Worm (Caenorhabditis elegans): ENCODE measurements around the gene D2045.8.

D2045.8 gene

ce11 chrIII:10518884-10519283 lies 36.8 kb downstream of the D2045.8 start:
- TF ChIP-seq nhr-85 (tag), result peak; percentile 38
- no peak for TF ChIP-seq nhr-237 (tag; optimal IDR thresholded peaks at IDR 0.05)
- TF ChIP-seq fkh-4 (tag; optimal IDR thresholded peaks at IDR 0.05; ENCODE audit: borderline replicate concordance), result peak; percentile 62
- no peak for TF ChIP-seq ceh-8 (GFP tag; optimal IDR thresholded peaks at IDR 0.05)
- peak; percentile 80 for TF ChIP-seq dsc-1 (tag; optimal IDR thresholded peaks at IDR 0.05)
- TF ChIP-seq aha-1 (tag; optimal IDR thresholded peaks at IDR 0.05), result no peak

ce11 chrIII:10519615-10520014 lies 37.5 kb downstream of the D2045.8 start:
- TF ChIP-seq efl-1 (optimal IDR thresholded peaks at IDR 0.05), result no peak
- peak in 1 of 2 experiments; percentile 73 for TF ChIP-seq efl-1 (GFP tag; optimal IDR thresholded peaks at IDR 0.05 in 1 of 2)
- no peak for TF ChIP-seq ceh-63 (GFP tag; optimal IDR thresholded peaks at IDR 0.05)
- no peak for TF ChIP-seq ceh-8 (GFP tag; optimal IDR thresholded peaks at IDR 0.05)

ce11 chrIII:10520523-10520922 lies 38.4 kb downstream of the D2045.8 start, which contains the start of gene unc-49:
TSS of gene unc-49 (plus strand) at chrIII:10520762.
- TF ChIP-seq unc-86 (tag; optimal IDR thresholded peaks at IDR 0.05) (no peak), lin-14 (GFP tag; optimal IDR thresholded peaks at IDR 0.05) (peak; percentile 73), snu-23 (GFP tag; optimal IDR thresholded peaks at IDR 0.05) (peak; percentile 18), ces-1 (GFP tag; optimal IDR thresholded peaks at IDR 0.05) (no peak), ets-5 (GFP tag; IDR thresholded peaks at IDR 0.05) (no peak), ceh-63 (GFP tag; optimal IDR thresholded peaks at IDR 0.05) (no peak), lin-35 (GFP tag; optimal IDR thresholded peaks at IDR 0.05) (no peak), zip-4 (GFP tag; optimal IDR thresholded peaks at IDR 0.05) (no peak), unc-98 (GFP tag; IDR thresholded peaks at IDR 0.05) (no peak), jun-1 (tag; optimal IDR thresholded peaks at IDR 0.05) (no peak), lir-3 (tag; optimal IDR thresholded peaks at IDR 0.05; ENCODE audit: poor library complexity) (no peak), mab-9 (GFP tag; IDR thresholded peaks at IDR 0.05) (no peak), hlh-4 (tag; optimal IDR thresholded peaks at IDR 0.05) (no peak), fos-1 (tag; optimal IDR thresholded peaks at IDR 0.05) (no peak), nhr-11 (tag; optimal IDR thresholded peaks at IDR 0.05) (no peak), sup-37 (GFP tag; optimal IDR thresholded peaks at IDR 0.05) (no peak), swsn-7 (tag; optimal IDR thresholded peaks at IDR 0.05) (no peak), nhr-20 (tag; optimal IDR thresholded peaks at IDR 0.05) (peak; percentile 1), tlp-1 (tag; optimal IDR thresholded peaks at IDR 0.05) (no peak), rnt-1 (tag; optimal IDR thresholded peaks at IDR 0.05) (peak; percentile 34), efl-3 (GFP tag; optimal IDR thresholded peaks at IDR 0.05) (no peak), ztf-11 (tag; optimal IDR thresholded peaks at IDR 0.05) (no peak), nhr-84 (tag; optimal IDR thresholded peaks at IDR 0.05) (no peak), ztf-4 (tag; optimal IDR thresholded peaks at IDR 0.05) (no peak), nhr-71 (tag; optimal IDR thresholded peaks at IDR 0.05) (peak; percentile 28)

ce11 chrIII:10521219-10521618 lies 39.1 kb downstream of the D2045.8 start:
- TF ChIP-seq unc-30 (tag; optimal IDR thresholded peaks at IDR 0.05), result no peak
- no peak for TF ChIP-seq sox-4 (tag; optimal IDR thresholded peaks at IDR 0.05)
- no peak for TF ChIP-seq pax-3 (tag; optimal IDR thresholded peaks at IDR 0.05)
- TF ChIP-seq lsy-2 (tag; optimal IDR thresholded peaks at IDR 0.05), result no peak
- no peak for TF ChIP-seq unc-62 (GFP tag; optimal IDR thresholded peaks at IDR 0.05)

- TF ChIP-seq nhr-28 (tag; optimal IDR thresholded peaks at IDR 0.05) (no peak), ceh-90 (tag; optimal IDR thresholded peaks at IDR 0.05) (no peak), lin-13 (GFP tag; optimal IDR thresholded peaks at IDR 0.05) (no peak), dsc-1 (tag; optimal IDR thresholded peaks at IDR 0.05) (no peak), nhr-11 (tag; optimal IDR thresholded peaks at IDR 0.05) (no peak), nhr-19 (GFP tag; conservative IDR thresholded peaks at IDR 0.05) (no peak), nhr-76 (tag; optimal IDR thresholded peaks at IDR 0.05) (no peak), jun-1 (tag; optimal IDR thresholded peaks at IDR 0.05) (no peak), ces-1 (GFP tag; optimal IDR thresholded peaks at IDR 0.05) (no peak), lsy-2 (tag; optimal IDR thresholded peaks at IDR 0.05) (no peak), unc-98 (GFP tag; IDR thresholded peaks at IDR 0.05) (no peak), fos-1 (tag; optimal IDR thresholded peaks at IDR 0.05) (no peak)
Measured at ce11 chrIII:10523025-10523424, 40.9 kb downstream of the D2045.8 start.
